Worm (Caenorhabditis elegans): ENCODE data around the gene K10D11.3.
A peak's percentile ranks its signal among the peaks of the same experiment; 100 is the strongest.

Gene K10D11.3

DNA sequence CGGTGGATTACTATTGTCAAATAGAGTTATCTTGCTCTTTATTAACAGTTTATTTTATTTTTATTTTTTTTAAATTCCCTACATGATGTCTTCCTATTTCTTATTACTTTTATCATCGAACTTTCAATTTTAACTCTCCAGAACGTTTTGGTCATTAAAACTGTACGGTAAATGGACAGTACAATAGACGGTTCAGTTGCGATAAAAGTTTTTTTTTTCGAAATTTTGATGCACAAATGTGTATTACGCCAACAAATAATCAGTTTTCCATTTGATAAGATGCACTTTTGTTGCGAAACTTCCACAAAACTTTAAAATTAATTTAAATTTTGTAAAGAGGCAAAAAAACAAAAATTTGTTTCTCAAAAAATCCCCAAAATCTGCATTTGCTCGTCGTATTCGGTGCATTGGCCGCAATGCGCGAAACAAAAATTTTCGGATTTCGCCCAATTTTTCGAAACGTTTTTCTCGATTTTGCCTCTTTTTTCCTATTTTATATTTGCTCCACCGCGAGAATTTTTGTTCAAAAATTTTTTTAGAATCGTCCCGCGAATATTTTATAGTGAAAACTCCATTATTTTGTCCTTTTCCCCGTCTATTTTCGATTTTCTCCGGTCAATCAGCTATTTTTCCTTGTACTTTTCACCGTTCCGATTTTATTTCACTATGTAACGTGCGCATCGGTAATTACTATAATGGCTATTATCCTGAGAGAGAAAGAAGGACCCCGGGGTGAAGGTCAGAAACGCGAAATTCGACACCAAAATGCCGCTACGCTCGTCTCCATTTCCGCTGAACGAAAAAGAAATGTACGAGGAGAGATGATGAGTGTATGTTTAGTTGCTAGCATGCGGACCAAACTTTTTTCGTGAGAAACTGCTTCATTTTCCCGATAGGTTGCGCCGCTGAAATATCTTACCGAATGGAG, 43.1 kb upstream of the K10D11.3 start:
- TF ChIP-seq pha-4 (tag; optimal IDR thresholded peaks at IDR 0.05) (no peak), bed-2 (GFP tag; IDR thresholded peaks at IDR 0.05) (no peak), F37B4.10 (GFP tag; IDR thresholded peaks at IDR 0.05) (no peak), ceh-40 (GFP tag; IDR thresholded peaks at IDR 0.05) (no peak), hmg-20 (GFP tag; IDR thresholded peaks at IDR 0.05) (no peak), F57C9.4 (tag; optimal IDR thresholded peaks at IDR 0.05) (no peak), lag-1 (GFP tag; IDR thresholded peaks at IDR 0.05) (no peak), hrde-1 (tag; optimal IDR thresholded peaks at IDR 0.05; ENCODE audit: borderline replicate concordance) (no peak), lin-40 (tag; optimal IDR thresholded peaks at IDR 0.05) (no peak), efl-1 (GFP tag; optimal IDR thresholded peaks at IDR 0.05) (peak; percentile 87), unc-62 (GFP tag; optimal IDR thresholded peaks at IDR 0.05) (no peak), egrh-3 (GFP tag; IDR thresholded peaks at IDR 0.05) (no peak), let-526 (GFP tag; IDR thresholded peaks at IDR 0.05) (no peak), mcd-1 (GFP tag; IDR thresholded peaks at IDR 0.05) (no peak), Y79H2A.3 (GFP tag; conservative IDR thresholded peaks at IDR 0.05) (no peak), rpc-1 (optimal IDR thresholded peaks at IDR 0.05) (no peak), rpc-1 (tag; optimal IDR thresholded peaks at IDR 0.05) (no peak), Y95B8A.8 (GFP tag; IDR thresholded peaks at IDR 0.05) (no peak), madf-8 (GFP tag; conservative IDR thresholded peaks at IDR 0.05) (peak; percentile 82), Y53G8AR.9 (GFP tag; conservative IDR thresholded peaks at IDR 0.05) (no peak), lir-1 (GFP tag; conservative IDR thresholded peaks at IDR 0.05) (no peak), chd-7 (tag; optimal IDR thresholded peaks at IDR 0.05) (no peak), ztf-25 (GFP tag; IDR thresholded peaks at IDR 0.05) (no peak), nhr-80 (tag; optimal IDR thresholded peaks at IDR 0.05) (peak; percentile 49), F57A8.1 (GFP tag; optimal IDR thresholded peaks at IDR 0.05) (no peak), F10E7.11 (tag; optimal IDR thresholded peaks at IDR 0.05) (no peak), ama-1 (optimal IDR thresholded peaks at IDR 0.05) (no peak), ama-1 (GFP tag; optimal IDR thresholded peaks at IDR 0.05) (no peak), dox-1 (GFP tag; IDR thresholded peaks at IDR 0.05) (peak; percentile 44; the same call in 1 of the 2 replicates), ceh-58 (GFP tag; IDR thresholded peaks at IDR 0.05) (no peak), athp-1 (tag; optimal IDR thresholded peaks at IDR 0.05) (no peak), D2030.7 (GFP tag; IDR thresholded peaks at IDR 0.05) (peak; percentile 78), hlh-26 (GFP tag; conservative IDR thresholded peaks at IDR 0.05) (no peak), lin-35 (GFP tag; optimal IDR thresholded peaks at IDR 0.05) (peak in 1 of 3 experiments; percentile 67), snpc-1.3 (tag; optimal IDR thresholded peaks at IDR 0.05; ENCODE audit: insufficient read depth) (no peak), ekl-4 (GFP tag; IDR thresholded peaks at IDR 0.05) (no peak), aptf-2 (GFP tag; conservative IDR thresholded peaks at IDR 0.05) (no peak), nhr-179 (tag; optimal IDR thresholded peaks at IDR 0.05) (no peak), gei-17 (GFP tag; optimal IDR thresholded peaks at IDR 0.05) (no peak), tbp1 (GFP tag; optimal IDR thresholded peaks at IDR 0.05) (peak; percentile 19), nfyb-1 (GFP tag; IDR thresholded peaks at IDR 0.05) (no peak), ets-4 (GFP tag; optimal IDR thresholded peaks at IDR 0.05) (no peak), T07F8.4 (tag; optimal IDR thresholded peaks at IDR 0.05) (no peak), nhr-120 (GFP tag; IDR thresholded peaks at IDR 0.05) (no peak), unc-130 (GFP tag; optimal IDR thresholded peaks at IDR 0.05) (no peak), cebp-2 (GFP tag; IDR thresholded peaks at IDR 0.05) (no peak), fkh-3 (tag; optimal IDR thresholded peaks at IDR 0.05) (no peak), snpc-3.4 (tag; optimal IDR thresholded peaks at IDR 0.05) (peak; percentile 81), dpl-1 (GFP tag; optimal IDR thresholded peaks at IDR 0.05) (peak; percentile 49)
